Fruit fly (Drosophila melanogaster): Measurements from ENCODE around the gene CG6800.

DNA sequence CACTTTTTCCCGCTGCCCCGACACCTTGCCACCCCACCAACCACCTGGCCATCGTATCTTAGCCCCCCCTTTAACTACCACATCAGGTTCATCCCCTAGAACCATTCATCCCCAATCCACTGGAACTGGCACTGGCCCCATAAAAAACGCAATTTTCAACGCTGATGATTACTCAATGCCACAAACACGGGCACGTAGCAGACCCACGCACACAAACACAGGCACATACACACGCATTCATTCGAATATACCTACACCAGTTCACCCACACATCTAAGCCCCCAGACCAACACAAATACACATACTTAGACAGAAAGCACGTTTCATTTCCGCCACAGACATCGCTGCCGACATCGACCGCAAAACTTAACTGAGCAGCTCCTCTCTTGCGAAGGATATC lies 17.8 kb downstream of the CG6800 start:
- TF ChIP-seq pan (optimal IDR thresholded peaks at IDR 0.05) = no peak
- TF ChIP-seq Jra (GFP tag; optimal IDR thresholded peaks at IDR 0.05) = no peak
- no peak for TF ChIP-seq CG32264 (GFP tag; optimal IDR thresholded peaks at IDR 0.05)
- no peak for TF ChIP-seq Myc (optimal IDR thresholded peaks at IDR 0.05)
- no peak for TF ChIP-seq usp (GFP tag; optimal IDR thresholded peaks at IDR 0.05)
- no peak for TF ChIP-seq dl (GFP tag; optimal IDR thresholded peaks at IDR 0.05; ENCODE audit: insufficient read depth in 1 of 2, partially characterized antibody in 2 of 2)
- no peak for TF ChIP-seq psq (GFP tag; optimal IDR thresholded peaks at IDR 0.05)
- no peak for TF ChIP-seq h (GFP tag; optimal IDR thresholded peaks at IDR 0.05)

All from whole organism, wandering third instar larva.